Fruit fly (Drosophila melanogaster): Measurements from ENCODE around the gene Nup205.
A peak's percentile ranks its signal among the peaks of the same experiment; 100 is the strongest.

Nup205 gene

dm6 chrX:19842397-19843261 lies 9.4 kb upstream of the Nup205 start (continued):
- no peak for TF ChIP-seq CG3995 (GFP tag; optimal IDR thresholded peaks at IDR 0.05)
- peak; percentile 10 for TF ChIP-seq CG12391 (tag; optimal IDR thresholded peaks at IDR 0.05)
- TF ChIP-seq Hey (tag; optimal IDR thresholded peaks at IDR 0.05) = no peak
- peak; percentile 26 for TF ChIP-seq dmrt99B (tag; optimal IDR thresholded peaks at IDR 0.05)
- TF ChIP-seq klu (GFP tag; IDR thresholded peaks at IDR 0.05) = no peak
- TF ChIP-seq H2.0 (GFP tag; IDR thresholded peaks at IDR 0.05) = no peak
- peak; percentile 94 for TF ChIP-seq pros (GFP tag; optimal IDR thresholded peaks at IDR 0.05)
- no peak for TF ChIP-seq CG1832 (GFP tag; optimal IDR thresholded peaks at IDR 0.05)
- no peak for TF ChIP-seq shn (GFP tag; optimal IDR thresholded peaks at IDR 0.05)
- TF ChIP-seq Hmx (GFP tag; optimal IDR thresholded peaks at IDR 0.05) = no peak
- TF ChIP-seq CG4424 (GFP tag; optimal IDR thresholded peaks at IDR 0.05) = peak; percentile 24
- TF ChIP-seq CG17186 (GFP tag; optimal IDR thresholded peaks at IDR 0.05) = no peak
- no peak for TF ChIP-seq ase (GFP tag; IDR thresholded peaks at IDR 0.05)
- no peak for TF ChIP-seq CG12942 (GFP tag; optimal IDR thresholded peaks at IDR 0.05)
- peak; percentile 1 for TF ChIP-seq Blimp-1 (GFP tag; optimal IDR thresholded peaks at IDR 0.05)
- TF ChIP-seq CrebB (tag; optimal IDR thresholded peaks at IDR 0.05) = no peak
- no peak for TF ChIP-seq CG9215 (GFP tag; IDR thresholded peaks at IDR 0.05)
- peak; percentile 58 for TF ChIP-seq CG2712 (tag; optimal IDR thresholded peaks at IDR 0.05)
- TF ChIP-seq cas (GFP tag; IDR thresholded peaks at IDR 0.05) = no peak
- 0 out of 2 replicates have a peak, but pooled peaks have one; percentile 28 for TF ChIP-seq CG4404 (GFP tag; IDR thresholded peaks at IDR 0.05)
- no peak for TF ChIP-seq mirr (GFP tag; optimal IDR thresholded peaks at IDR 0.05)
- peak; percentile 9 for TF ChIP-seq CG7839 (tag; optimal IDR thresholded peaks at IDR 0.05)
- no peak for TF ChIP-seq CG9932 (GFP tag; IDR thresholded peaks at IDR 0.05)
- no peak for TF ChIP-seq CG17612 (GFP tag; IDR thresholded peaks at IDR 0.05)
- TF ChIP-seq corto (GFP tag; optimal IDR thresholded peaks at IDR 0.05) = no peak
- TF ChIP-seq oc (tag; optimal IDR thresholded peaks at IDR 0.05) = no peak
- peak; percentile 3 for TF ChIP-seq Ssrp (tag; optimal IDR thresholded peaks at IDR 0.05)
- peak; percentile 49 for TF ChIP-seq dmrt11E (tag; optimal IDR thresholded peaks at IDR 0.05)
- peak; percentile 43 for TF ChIP-seq CG17359 (tag; optimal IDR thresholded peaks at IDR 0.05)
- no peak for TF ChIP-seq Ets65A (GFP tag)
- no peak for TF ChIP-seq CG16779 (GFP tag; IDR thresholded peaks at IDR 0.05)
- TF ChIP-seq knrl (GFP tag; IDR thresholded peaks at IDR 0.05; ENCODE audit: partially characterized antibody) = no peak
- no peak for TF ChIP-seq D19B (GFP tag; optimal IDR thresholded peaks at IDR 0.05)
- TF ChIP-seq aop (GFP tag; IDR thresholded peaks at IDR 0.05) = no peak
- TF ChIP-seq Mes4 (GFP tag; optimal IDR thresholded peaks at IDR 0.05) = no peak
- TF ChIP-seq CG9876 (GFP tag; optimal IDR thresholded peaks at IDR 0.05) = no peak
- peak; percentile 21 for TF ChIP-seq zen (tag; optimal IDR thresholded peaks at IDR 0.05)
- TF ChIP-seq CG32772 (GFP tag; IDR thresholded peaks at IDR 0.05) = peak; percentile 54
- no peak for TF ChIP-seq Bteb2 (GFP tag; optimal IDR thresholded peaks at IDR 0.05)
- TF ChIP-seq CG8359 (GFP tag; optimal IDR thresholded peaks at IDR 0.05; ENCODE audit: borderline replicate concordance) = no peak
- TF ChIP-seq CG17829 (tag; optimal IDR thresholded peaks at IDR 0.05) = peak; percentile 26
- TF ChIP-seq CG10267 (tag; optimal IDR thresholded peaks at IDR 0.05) = peak; percentile 29
- TF ChIP-seq Sin3A (optimal IDR thresholded peaks at IDR 0.05) = no peak
- peak; percentile 9 for TF ChIP-seq Chrac-16 (GFP tag; optimal IDR thresholded peaks at IDR 0.05)
- peak; percentile 69 for TF ChIP-seq D (optimal IDR thresholded peaks at IDR 0.05)
- TF ChIP-seq D (GFP tag; optimal IDR thresholded peaks at IDR 0.05) = no peak
- no peak for TF ChIP-seq dimm (GFP tag; IDR thresholded peaks at IDR 0.05)
- TF ChIP-seq grau (tag; optimal IDR thresholded peaks at IDR 0.05) = peak; percentile 2
- TF ChIP-seq row (GFP tag; IDR thresholded peaks at IDR 0.05) = peak; percentile 39
- peak; percentile 64 for TF ChIP-seq CG15696 (tag; optimal IDR thresholded peaks at IDR 0.05)

Data from whole organism, embryonic.